Worm (Caenorhabditis elegans): ENCODE results near the gene C25F6.8.

Gene C25F6.8

DNA sequence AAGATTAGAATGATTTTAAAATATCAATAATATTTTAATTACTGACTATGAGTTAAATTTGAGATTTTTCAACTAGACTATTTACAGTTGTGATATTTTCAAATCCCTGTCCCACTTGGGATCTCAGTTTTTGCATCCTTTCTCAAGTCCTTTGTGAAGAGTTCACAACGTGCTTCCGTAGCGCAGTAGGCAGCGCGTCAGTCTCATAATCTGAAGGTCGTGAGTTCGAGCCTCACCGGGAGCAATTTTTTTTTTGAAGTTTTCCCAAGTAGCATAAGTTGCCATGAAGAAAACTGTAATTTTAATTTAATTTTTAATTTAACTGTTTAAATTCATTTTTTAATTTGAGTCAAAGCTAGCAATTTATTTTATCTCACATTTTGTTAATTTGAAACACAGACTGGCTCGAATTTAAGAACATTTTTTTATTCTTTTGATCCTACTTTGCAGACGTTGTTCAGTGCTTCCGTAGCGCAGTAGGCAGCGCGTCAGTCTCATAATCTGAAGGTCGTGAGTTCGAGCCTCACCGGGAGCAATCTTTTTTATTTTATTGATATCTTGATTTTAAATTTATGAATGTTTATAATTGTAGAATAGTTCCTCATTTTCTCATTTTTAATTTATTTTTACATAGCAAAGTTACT, 37.4 kb downstream of the C25F6.8 start:
- TF ChIP-seq attf-5 (GFP tag; optimal IDR thresholded peaks at IDR 0.05), result no peak
- TF ChIP-seq cebp-1 (GFP tag; IDR thresholded peaks at IDR 0.05), result no peak
- peak; percentile 33 for TF ChIP-seq cebp-1 (tag; optimal IDR thresholded peaks at IDR 0.05)
- TF ChIP-seq lin-40 (tag; optimal IDR thresholded peaks at IDR 0.05), result no peak
- TF ChIP-seq ztf-25 (GFP tag; IDR thresholded peaks at IDR 0.05), result 0 out of 2 replicates have a peak, but pooled peaks have one; percentile 28
- TF ChIP-seq tbx-9 (tag; optimal IDR thresholded peaks at IDR 0.05; ENCODE audit: borderline replicate concordance), result no peak
- TF ChIP-seq lin-54 (GFP tag; optimal IDR thresholded peaks at IDR 0.05), result peak; percentile 9
- TF ChIP-seq lir-1 (GFP tag; conservative IDR thresholded peaks at IDR 0.05), result no peak
- no peak for TF ChIP-seq efl-1 (GFP tag; optimal IDR thresholded peaks at IDR 0.05)
- no peak for TF ChIP-seq F55B11.4 (tag; optimal IDR thresholded peaks at IDR 0.05; ENCODE audit: borderline replicate concordance, insufficient read depth)
- TF ChIP-seq snpc-1.3 (tag; optimal IDR thresholded peaks at IDR 0.05; ENCODE audit: insufficient read depth), result no peak
- peak; percentile 85 for TF ChIP-seq tbp1 (GFP tag; optimal IDR thresholded peaks at IDR 0.05)
- TF ChIP-seq ZK185.1 (tag; optimal IDR thresholded peaks at IDR 0.05; ENCODE audit: poor library complexity, severe bottlenecking), result peak; percentile 36
- peak; percentile 62 for TF ChIP-seq dox-1 (GFP tag; IDR thresholded peaks at IDR 0.05)
- TF ChIP-seq nfya-2 (GFP tag; IDR thresholded peaks at IDR 0.05), result no peak
- peak; percentile 53 for TF ChIP-seq pbrm-1 (GFP tag; IDR thresholded peaks at IDR 0.05)
- TF ChIP-seq D2030.7 (GFP tag; IDR thresholded peaks at IDR 0.05), result peak; percentile 73; the same call in 1 of the 2 replicates
- peak in 1 of 2 experiments; percentile 17 for TF ChIP-seq let-607 (tag; optimal IDR thresholded peaks at IDR 0.05)
- TF ChIP-seq Y56A3A.18 (GFP tag; IDR thresholded peaks at IDR 0.05), result 0 out of 2 replicates have a peak, but pooled peaks have one; percentile 22
- no peak for TF ChIP-seq ceh-91 (GFP tag; IDR thresholded peaks at IDR 0.05)
- no peak for TF ChIP-seq B0035.1 (tag; optimal IDR thresholded peaks at IDR 0.05)
- TF ChIP-seq hsf-1 (GFP tag; IDR thresholded peaks at IDR 0.05), result no peak
- TF ChIP-seq egl-44 (GFP tag; IDR thresholded peaks at IDR 0.05), result no peak
- no peak for TF ChIP-seq F23B12.7 (tag; optimal IDR thresholded peaks at IDR 0.05; ENCODE audit: insufficient read depth)
- TF ChIP-seq hlh-12 (tag; optimal IDR thresholded peaks at IDR 0.05), result no peak
- TF ChIP-seq die-1 (tag; optimal IDR thresholded peaks at IDR 0.05), result peak; percentile 73
- no peak for TF ChIP-seq F37B4.10 (GFP tag; IDR thresholded peaks at IDR 0.05)
- TF ChIP-seq rcor-1 (GFP tag; IDR thresholded peaks at IDR 0.05), result no peak
- TF ChIP-seq aptf-2 (GFP tag; conservative IDR thresholded peaks at IDR 0.05), result no peak
- no peak for TF ChIP-seq repo-1 (tag; optimal IDR thresholded peaks at IDR 0.05)
- TF ChIP-seq F57C9.4 (tag; optimal IDR thresholded peaks at IDR 0.05), result no peak
- TF ChIP-seq madf-3 (GFP tag; IDR thresholded peaks at IDR 0.05), result no peak
- no peak for TF ChIP-seq ceh-100 (GFP tag; IDR thresholded peaks at IDR 0.05)
- TF ChIP-seq mel-28 (tag; optimal IDR thresholded peaks at IDR 0.05; ENCODE audit: borderline replicate concordance), result no peak
- no peak for TF ChIP-seq zfh-2 (GFP tag; conservative IDR thresholded peaks at IDR 0.05)
- peak; percentile 60 for TF ChIP-seq nhr-90 (tag; optimal IDR thresholded peaks at IDR 0.05)
- TF ChIP-seq nfya-1 (tag; optimal IDR thresholded peaks at IDR 0.05; ENCODE audit: borderline replicate concordance, insufficient read depth), result no peak
- TF ChIP-seq rpc-1 (optimal IDR thresholded peaks at IDR 0.05), result peak; percentile 77
- TF ChIP-seq rpc-1 (tag; optimal IDR thresholded peaks at IDR 0.05), result peak; percentile 87
- TF ChIP-seq B0019.2 (GFP tag; conservative IDR thresholded peaks at IDR 0.05), result no peak
- peak; percentile 63 for TF ChIP-seq snpc-3.4 (tag; optimal IDR thresholded peaks at IDR 0.05)
- TF ChIP-seq mxl-1 (tag; optimal IDR thresholded peaks at IDR 0.05), result no peak
- TF ChIP-seq aptf-3 (GFP tag; IDR thresholded peaks at IDR 0.05), result no peak
- TF ChIP-seq egl-18 (GFP tag; IDR thresholded peaks at IDR 0.05), result no peak
- peak; percentile 68 for TF ChIP-seq him-1 (tag; optimal IDR thresholded peaks at IDR 0.05)
- no peak for TF ChIP-seq ceh-79 (tag; optimal IDR thresholded peaks at IDR 0.05)
- TF ChIP-seq attf-3 (GFP tag; conservative IDR thresholded peaks at IDR 0.05), result no peak
- no peak for TF ChIP-seq bed-2 (GFP tag; IDR thresholded peaks at IDR 0.05)

All from whole organism, young adult.